Worm (Caenorhabditis elegans): ENCODE data around the gene math-38.

Gene math-38

DNA sequence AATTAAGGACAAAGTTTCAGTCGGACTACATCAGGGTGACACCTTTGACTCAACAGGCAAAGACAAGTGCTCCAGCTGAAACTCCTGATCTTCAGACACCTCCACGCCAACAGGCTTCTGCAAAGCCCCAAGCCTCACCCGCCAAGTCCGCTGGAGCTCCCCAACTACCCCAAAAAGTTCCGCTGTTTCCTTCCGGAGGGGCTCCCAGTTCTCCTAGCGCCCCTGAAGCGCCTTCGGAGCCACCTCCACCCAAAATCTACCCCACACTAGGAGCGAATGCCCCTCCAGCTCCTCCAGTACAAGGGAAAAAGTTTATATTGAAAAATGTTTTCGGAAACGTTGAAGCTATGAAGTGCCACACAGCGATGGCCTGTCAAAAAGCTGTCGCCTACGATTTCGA lies 23.3 kb upstream of the math-38 start:
- TF ChIP-seq lim-7 (GFP tag; IDR thresholded peaks at IDR 0.05) = no peak
- no peak for TF ChIP-seq mes-2 (tag; optimal IDR thresholded peaks at IDR 0.05; ENCODE audit: poor library complexity, severe bottlenecking)
- no peak for TF ChIP-seq spr-3 (GFP tag; optimal IDR thresholded peaks at IDR 0.05)
- TF ChIP-seq set-16 (GFP tag; IDR thresholded peaks at IDR 0.05) = peak; percentile 84
- TF ChIP-seq nhr-102 (tag; optimal IDR thresholded peaks at IDR 0.05) = no peak
- TF ChIP-seq ces-1 (GFP tag; optimal IDR thresholded peaks at IDR 0.05) = no peak
- TF ChIP-seq cey-2 (tag; optimal IDR thresholded peaks at IDR 0.05; ENCODE audit: borderline replicate concordance, insufficient read depth) = no peak
- no peak for TF ChIP-seq attf-4 (tag; optimal IDR thresholded peaks at IDR 0.05)

DNA sequence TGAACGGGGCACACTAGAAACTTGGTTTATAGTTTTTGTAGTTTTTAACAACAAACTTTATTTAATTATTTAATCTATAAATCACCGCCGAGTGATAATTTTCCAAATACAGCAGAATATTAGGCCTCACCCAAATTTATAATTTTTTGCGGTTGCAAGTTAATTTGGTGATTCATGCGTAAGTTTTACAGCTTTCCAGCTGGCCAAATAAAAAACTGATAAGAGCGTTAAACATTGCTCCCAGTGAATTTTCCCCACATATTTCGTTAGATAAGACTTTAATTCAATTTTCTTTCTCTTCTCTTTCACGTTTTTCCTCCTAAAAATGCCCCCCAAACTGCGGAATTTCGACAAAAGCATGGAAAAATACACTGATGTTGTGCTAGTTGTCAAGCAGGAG lies 21.7 kb upstream of the math-38 start, which contains the start of gene bath-47:
TSS of gene bath-47 (plus strand) at position 305 of the 400 bp plus-strand sequence.
- TF ChIP-seq lin-29 (GFP tag; IDR thresholded peaks at IDR 0.05) (no peak), unc-62 (GFP tag; optimal IDR thresholded peaks at IDR 0.05 in 1 of 2) (no peak), unc-62 (tag; optimal IDR thresholded peaks at IDR 0.05) (no peak), set-16 (GFP tag; IDR thresholded peaks at IDR 0.05) (no peak), zfp-3 (GFP tag; conservative IDR thresholded peaks at IDR 0.05) (no peak), Y105C5A.15 (GFP tag; IDR thresholded peaks at IDR 0.05) (no peak), ctbp-1 (GFP tag; IDR thresholded peaks at IDR 0.05) (no peak), ZK337.2 (GFP tag; IDR thresholded peaks at IDR 0.05) (no peak), sdz-12 (GFP tag; optimal IDR thresholded peaks at IDR 0.05) (no peak), php-3 (GFP tag; IDR thresholded peaks at IDR 0.05) (no peak), ceh-62 (tag; optimal IDR thresholded peaks at IDR 0.05) (no peak)

DNA sequence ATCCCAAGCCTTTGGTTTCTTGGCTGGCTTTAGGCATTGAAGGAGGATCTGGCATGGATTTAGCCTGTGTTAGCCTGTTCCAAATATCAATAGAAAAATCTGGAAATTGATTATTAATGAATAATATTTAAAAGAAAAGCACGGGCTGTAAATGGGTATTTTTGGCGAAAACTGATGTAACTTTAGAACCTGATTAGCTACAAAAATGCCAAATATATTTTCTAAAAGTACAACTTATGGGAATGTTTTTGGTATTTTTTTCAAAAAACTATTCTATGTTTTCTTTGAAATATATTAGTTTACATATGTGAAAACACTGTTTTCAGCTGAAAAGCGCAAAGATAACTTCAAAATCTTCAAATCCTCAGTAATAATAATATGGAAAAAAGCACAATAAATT lies 20.9 kb upstream of the math-38 start, which contains the start of gene bath-26:
TSS of gene bath-26 (minus strand) at position 101 of the 400 bp plus-strand sequence.
- peak in 1 of 2 experiments; percentile 30 for TF ChIP-seq unc-62 (GFP tag; optimal IDR thresholded peaks at IDR 0.05 in 1 of 2)
- no peak for TF ChIP-seq unc-62 (tag; optimal IDR thresholded peaks at IDR 0.05)
- TF ChIP-seq ztf-7 (tag; optimal IDR thresholded peaks at IDR 0.05) = no peak

DNA sequence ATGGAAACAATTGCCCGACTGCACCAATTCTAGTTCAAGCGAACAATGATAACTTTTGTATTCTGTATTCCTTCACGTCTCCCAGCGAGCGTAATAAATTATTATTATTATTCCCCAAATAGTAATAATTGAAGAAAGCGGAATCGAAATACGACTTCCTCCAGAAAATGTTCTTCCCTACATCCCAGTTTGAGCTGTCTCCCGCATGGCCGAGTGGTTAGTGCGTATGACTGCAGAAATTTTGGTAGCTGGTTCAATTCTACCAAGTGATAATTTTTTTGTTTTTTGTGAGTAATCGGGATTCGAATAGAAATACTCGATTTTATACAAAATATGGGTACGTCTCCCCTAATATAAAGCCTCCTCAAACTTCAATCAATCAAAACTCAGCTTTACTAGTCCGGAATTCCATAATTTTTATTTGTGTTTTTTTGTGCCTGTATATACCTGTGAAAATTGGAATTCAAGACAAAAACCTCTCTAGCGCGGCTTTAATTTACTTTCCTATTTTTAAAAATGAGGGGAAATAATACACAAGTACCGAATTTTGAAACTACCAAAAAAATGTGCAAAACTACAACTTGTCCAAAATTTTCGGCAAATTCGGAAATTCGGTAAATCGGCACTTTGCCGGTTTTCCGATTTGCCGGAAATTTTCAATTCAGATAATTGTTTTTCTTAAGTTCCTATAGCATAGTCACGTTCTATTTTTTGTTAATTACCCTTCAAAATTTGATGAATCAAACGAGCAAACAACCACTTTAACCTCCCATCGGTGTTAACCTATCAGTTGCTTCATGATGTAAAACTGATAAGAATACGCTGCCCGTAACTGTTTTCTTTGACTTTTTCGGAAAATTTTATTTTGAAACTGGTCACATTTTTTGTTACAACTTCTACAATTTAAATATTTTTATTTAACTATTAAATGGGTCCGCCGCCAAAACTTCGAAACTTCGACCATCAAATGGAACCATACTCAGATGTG lies 17.6 kb upstream of the math-38 start, which contains the start of gene bath-46:
TSS of gene bath-46 (plus strand) at position 806 of the 988 bp plus-strand sequence.
- TF ChIP-seq daf-19 (GFP tag; conservative IDR thresholded peaks at IDR 0.05) (no peak), dmd-6 (GFP tag; IDR thresholded peaks at IDR 0.05) (peak; percentile 34; the same call in 1 of the 2 replicates), lin-39 (tag; optimal IDR thresholded peaks at IDR 0.05) (no peak), egl-43 (GFP tag; IDR thresholded peaks at IDR 0.05) (peak; percentile 56; the same call in 1 of the 2 replicates), nhr-41 (GFP tag; IDR thresholded peaks at IDR 0.05) (no peak), nhr-42 (GFP tag; IDR thresholded peaks at IDR 0.05) (no peak), lim-7 (GFP tag; IDR thresholded peaks at IDR 0.05) (peak; percentile 75), nhr-28 (tag; optimal IDR thresholded peaks at IDR 0.05) (peak; percentile 57), hlh-11 (tag; optimal IDR thresholded peaks at IDR 0.05) (peak; percentile 48), madf-9 (GFP tag; conservative IDR thresholded peaks at IDR 0.05) (0 out of 2 replicates have a peak, but pooled peaks have one; percentile 13), arid-1 (GFP tag; conservative IDR thresholded peaks at IDR 0.05) (0 out of 2 replicates have a peak, but pooled peaks have one; percentile 8), pqm-1 (tag; optimal IDR thresholded peaks at IDR 0.05) (peak; percentile 90), daf-16 (GFP tag; optimal IDR thresholded peaks at IDR 0.05) (no peak), daf-16 (tag; optimal IDR thresholded peaks at IDR 0.05) (peak; percentile 68), vab-7 (GFP tag; IDR thresholded peaks at IDR 0.05) (peak; percentile 48; the same call in 1 of the 2 replicates), Y105C5A.15 (GFP tag; IDR thresholded peaks at IDR 0.05) (0 out of 2 replicates have a peak, but pooled peaks have one; percentile 35), set-16 (GFP tag; IDR thresholded peaks at IDR 0.05) (no peak)

Data from whole organism, L4 larva.